Worm (Caenorhabditis elegans): ENCODE data around the gene sel-15.
A peak's percentile ranks its signal among the peaks of the same experiment; 100 is the strongest.
"Not testable (repeated sequence)": the region's sequence is repeated elsewhere in the genome, so short reads cannot be mapped to it uniquely, and the experiment has no call there.

sel-15 gene

DNA sequence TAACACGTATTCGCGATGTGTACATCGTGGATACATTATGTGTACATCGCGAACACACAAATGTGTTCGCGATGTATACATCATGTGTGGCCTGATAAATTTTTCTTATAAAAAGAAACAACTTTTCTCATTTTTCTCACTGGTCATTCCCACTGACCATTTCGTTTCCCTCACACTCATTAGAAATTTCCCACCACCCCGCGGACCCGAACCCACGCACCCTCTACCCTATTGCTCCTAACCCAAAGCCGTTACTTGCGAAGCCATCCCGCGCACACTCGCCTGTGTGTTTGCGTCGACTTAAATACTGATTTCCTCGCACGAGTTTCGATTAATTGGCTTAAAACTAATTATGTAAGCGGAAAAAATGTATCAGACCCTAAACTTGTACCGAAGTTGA, 2.5 kb upstream of the sel-15 start (continued):
- TF ChIP-seq attf-5 (GFP tag; optimal IDR thresholded peaks at IDR 0.05) (peak; percentile 68), dpff-1 (tag; optimal IDR thresholded peaks at IDR 0.05) (no peak), hlh-12 (tag; optimal IDR thresholded peaks at IDR 0.05) (no peak), Y53G8AR.9 (GFP tag; conservative IDR thresholded peaks at IDR 0.05) (0 out of 2 replicates have a peak, but pooled peaks have one; percentile 69), madf-10 (tag; optimal IDR thresholded peaks at IDR 0.05) (peak; percentile 6), B0035.1 (tag; optimal IDR thresholded peaks at IDR 0.05) (peak; percentile 21), ztf-22 (GFP tag; optimal IDR thresholded peaks at IDR 0.05) (no peak), T07F8.4 (tag; optimal IDR thresholded peaks at IDR 0.05) (peak; percentile 82), ceh-91 (GFP tag; IDR thresholded peaks at IDR 0.05) (0 out of 2 replicates have a peak, but pooled peaks have one; percentile 27), bed-2 (GFP tag; IDR thresholded peaks at IDR 0.05) (no peak), let-607 (tag; optimal IDR thresholded peaks at IDR 0.05) (peak in 1 of 2 experiments; percentile 28), F23B12.7 (tag; optimal IDR thresholded peaks at IDR 0.05; ENCODE audit: insufficient read depth) (peak; percentile 2)

DNA sequence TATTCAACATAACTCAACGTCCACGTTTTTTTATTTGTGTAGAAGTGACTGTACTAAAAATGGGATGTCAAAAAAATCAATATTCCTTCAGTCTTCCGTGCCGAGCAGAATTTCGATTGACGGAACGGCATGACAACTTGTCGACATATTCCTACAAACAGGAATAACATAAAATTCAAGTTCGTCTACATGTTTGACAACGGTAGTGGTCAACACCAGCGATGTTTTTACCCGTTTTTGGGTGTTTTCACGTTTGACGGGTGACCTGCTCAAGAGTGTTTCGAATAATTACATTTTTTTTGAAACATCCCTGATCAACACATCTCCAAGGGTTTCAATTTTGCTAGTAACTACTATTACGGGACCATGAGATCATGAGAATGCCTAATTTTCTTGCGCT, 4.3 kb downstream of the sel-15 start, which contains the start of gene W02B3.7:
TSS of gene W02B3.7 (minus strand) at position 101 of the 400 bp plus-strand sequence.
- TF ChIP-seq ets-4 (GFP tag; optimal IDR thresholded peaks at IDR 0.05): no peak
- TF ChIP-seq B0336.3 (GFP tag; IDR thresholded peaks at IDR 0.05): no peak
- no peak for TF ChIP-seq Y53G8AR.9 (GFP tag; conservative IDR thresholded peaks at IDR 0.05)
- no peak for TF ChIP-seq mes-4 (tag; optimal IDR thresholded peaks at IDR 0.05)
- no peak for TF ChIP-seq ztf-22 (GFP tag; optimal IDR thresholded peaks at IDR 0.05)
- no peak for TF ChIP-seq Y79H2A.3 (GFP tag; conservative IDR thresholded peaks at IDR 0.05)
- no peak for TF ChIP-seq ama-1 (optimal IDR thresholded peaks at IDR 0.05)
- no peak for TF ChIP-seq ama-1 (GFP tag; optimal IDR thresholded peaks at IDR 0.05)

DNA sequence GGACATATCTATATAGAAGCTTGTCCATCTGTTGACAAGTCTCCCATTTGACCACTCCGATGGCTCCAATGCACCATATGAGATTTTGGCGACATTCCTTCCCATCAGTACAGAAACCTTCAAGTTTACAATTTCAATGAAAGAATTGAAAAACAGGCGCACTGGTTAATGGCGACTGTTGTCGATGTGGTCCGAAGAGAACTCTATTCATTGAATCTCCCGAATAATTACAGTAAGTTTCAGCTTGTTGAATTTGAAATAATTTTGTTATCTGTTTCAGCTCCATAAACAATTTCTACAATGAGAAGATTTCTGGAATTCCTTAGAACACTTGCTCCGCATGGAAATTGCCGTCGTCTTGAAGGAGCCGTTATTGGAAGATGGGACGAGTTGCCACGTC, 7.4 kb downstream of the sel-15 start, which contains the start of gene elf-1:
TSS of gene elf-1 (plus strand) at position 301 of the 400 bp plus-strand sequence.
- not testable (repeated sequence) for TF ChIP-seq zfh-2 (GFP tag; conservative IDR thresholded peaks at IDR 0.05); ceh-91 (GFP tag; IDR thresholded peaks at IDR 0.05); Y67H2A.10 (GFP tag; conservative IDR thresholded peaks at IDR 0.05)

ce11 chrIII:688083-688482, 8.2 kb downstream of the sel-15 start:
- TF ChIP-seq bed-1 (GFP tag; IDR thresholded peaks at IDR 0.05) (no peak), lsl-1 (GFP tag; optimal IDR thresholded peaks at IDR 0.05) (no peak), madf-6 (GFP tag; IDR thresholded peaks at IDR 0.05) (peak; percentile 26; the same call in 1 of the 2 replicates), dpl-1 (GFP tag; optimal IDR thresholded peaks at IDR 0.05) (no peak), hrde-1 (tag; optimal IDR thresholded peaks at IDR 0.05; ENCODE audit: borderline replicate concordance) (no peak), die-1 (tag; optimal IDR thresholded peaks at IDR 0.05) (no peak), D2030.7 (GFP tag; IDR thresholded peaks at IDR 0.05) (no peak), ceh-27 (GFP tag; optimal IDR thresholded peaks at IDR 0.05) (no peak), F39B2.1 (GFP tag; IDR thresholded peaks at IDR 0.05) (no peak)

DNA sequence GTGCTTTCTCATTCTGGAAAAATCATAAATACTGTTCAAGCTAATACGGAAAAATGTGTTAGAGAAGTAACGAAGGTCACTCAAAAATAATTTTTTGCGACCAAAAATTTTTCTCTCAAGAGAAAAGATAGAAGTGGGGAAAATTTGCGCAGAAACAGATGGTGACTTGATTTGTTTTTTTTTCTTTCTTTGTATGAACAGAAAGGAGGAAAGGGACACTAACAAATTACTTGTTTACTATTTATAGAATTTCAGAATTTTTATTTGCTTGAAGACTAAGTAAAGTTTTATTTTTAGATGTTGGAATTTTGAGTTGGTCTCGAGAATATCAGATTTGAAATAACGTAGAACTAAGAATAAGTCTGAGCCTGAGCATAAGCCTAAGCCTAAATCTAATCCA, 13.0 kb downstream of the sel-15 start, which contains the start of gene W02B3.4:
TSS of gene W02B3.4 (minus strand) at position 101 of the 400 bp plus-strand sequence.
- TF ChIP-seq madf-6 (GFP tag; IDR thresholded peaks at IDR 0.05): no peak

DNA sequence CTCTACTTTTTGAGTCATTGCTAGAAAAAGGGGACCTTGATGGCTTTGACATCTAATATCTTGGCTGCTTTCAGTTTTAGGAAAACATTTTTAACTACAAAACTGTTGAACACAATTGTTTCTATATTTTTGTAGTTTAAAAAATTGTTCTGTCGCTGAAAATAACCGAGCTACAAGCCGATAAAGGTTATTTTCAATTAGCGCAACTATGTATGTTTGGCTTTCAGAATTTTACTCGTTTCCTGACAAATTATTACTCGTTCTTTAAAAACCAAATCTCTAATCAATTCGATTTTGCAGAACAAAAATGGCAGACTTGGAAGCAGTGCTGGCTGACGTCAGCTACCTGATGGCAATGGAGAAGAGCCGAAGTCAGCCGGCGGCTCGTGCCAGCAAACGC, 20.4 kb downstream of the sel-15 start, which contains the start of gene grk-2:
TSS of gene grk-2 (plus strand) at position 301 of the 400 bp plus-strand sequence.
- TF ChIP-seq F10E7.11 (tag; optimal IDR thresholded peaks at IDR 0.05): no peak
- TF ChIP-seq Y53G8AR.9 (GFP tag; conservative IDR thresholded peaks at IDR 0.05): no peak
- TF ChIP-seq C17E4.6 (GFP tag; IDR thresholded peaks at IDR 0.05): no peak
- no peak for TF ChIP-seq gei-17 (GFP tag; optimal IDR thresholded peaks at IDR 0.05)
- TF ChIP-seq bed-1 (GFP tag; IDR thresholded peaks at IDR 0.05): no peak
- no peak for TF ChIP-seq ets-4 (GFP tag; optimal IDR thresholded peaks at IDR 0.05)
- TF ChIP-seq lin-26 (GFP tag; IDR thresholded peaks at IDR 0.05): no peak
- no peak for TF ChIP-seq Y67H2A.10 (GFP tag; conservative IDR thresholded peaks at IDR 0.05)
- no peak for TF ChIP-seq egl-18 (GFP tag; IDR thresholded peaks at IDR 0.05)
- no peak for TF ChIP-seq bed-2 (GFP tag; IDR thresholded peaks at IDR 0.05)
- no peak for TF ChIP-seq lsl-1 (GFP tag; optimal IDR thresholded peaks at IDR 0.05)
- TF ChIP-seq hsf-1 (GFP tag; IDR thresholded peaks at IDR 0.05): no peak
- no peak for TF ChIP-seq hlh-26 (GFP tag; conservative IDR thresholded peaks at IDR 0.05)
- no peak for TF ChIP-seq hlh-12 (tag; optimal IDR thresholded peaks at IDR 0.05)
